Worm (Caenorhabditis elegans) whole organism, young adult: Measurements from ENCODE around the gene T15B12.1.

Experiments
- B0035.1 ChIP-seq: sonication (generic microtip); optimal IDR thresholded peaks from 2 replicates; lab custom pipeline; 2016; ENCODE audit warnings: missing genetic modification characterization, mild to moderate bottlenecking, missing compliant biosample characterization, missing genotype, missing genetic modification reagents
- F37B4.10 ChIP-seq: fragments of 200-800 bp; sonication (Bioruptor generic); IDR thresholded peaks from 2 replicates; pipeline ENCODE4 v1.3.6; 2022; ENCODE audit warnings: missing genetic modification characterization, missing compliant biosample characterization
- F55B11.4 ChIP-seq: sonication (generic microtip); optimal IDR thresholded peaks from 2 replicates; lab custom pipeline; 2016; ENCODE audit warnings: missing compliant biosample characterization, missing genetic modification characterization, borderline replicate concordance; ENCODE audit not compliant: insufficient read depth
- F57C9.4 ChIP-seq: sonication (generic microtip); optimal IDR thresholded peaks from 2 replicates; lab custom pipeline; 2017; ENCODE audit warnings: mild to moderate bottlenecking, missing genetic modification characterization, missing compliant biosample characterization
- K12H6.12 ChIP-seq: fragments of 200-800 bp; sonication (Bioruptor generic); optimal IDR thresholded peaks from 2 replicates; lab custom pipeline; 2018; ENCODE audit warnings: mild to moderate bottlenecking, missing genetic modification characterization, missing compliant biosample characterization
- Y79H2A.3 ChIP-seq: fragments of 200-800 bp; sonication (Bioruptor generic); conservative IDR thresholded peaks from 2 replicates; pipeline ENCODE4 v1.3.6; 2022; ENCODE audit warnings: missing genetic modification reagents, missing genetic modification characterization, missing compliant biosample characterization
- Y95B8A.8 ChIP-seq: fragments of 200-800 bp; sonication (Bioruptor generic); IDR thresholded peaks from 2 replicates; pipeline ENCODE4 v1.3.6; 2022; ENCODE audit warnings: missing genetic modification reagents, missing genetic modification characterization, missing compliant biosample characterization
- ZK185.1 ChIP-seq: sonication (generic microtip); optimal IDR thresholded peaks from 2 replicates; lab custom pipeline; 2016; ENCODE audit warnings: mild to moderate bottlenecking, missing genetic modification characterization, missing compliant biosample characterization; ENCODE audit not compliant: poor library complexity, severe bottlenecking
- akir-1 ChIP-seq: fragments of 200-800 bp; sonication (Bioruptor generic); optimal IDR thresholded peaks from 2 replicates; lab custom pipeline; 2018; ENCODE audit warnings: mild to moderate bottlenecking, missing genetic modification characterization, moderate library complexity, missing compliant biosample characterization
- aptf-2 ChIP-seq: fragments of 200-800 bp; sonication (Bioruptor generic); conservative IDR thresholded peaks from 2 replicates; pipeline ENCODE4 v1.3.6; 2022; ENCODE audit warnings: missing genetic modification reagents, missing genetic modification characterization, missing compliant biosample characterization
- athp-1 ChIP-seq: sonication (generic microtip); optimal IDR thresholded peaks from 2 replicates; lab custom pipeline; 2017; ENCODE audit warnings: mild to moderate bottlenecking, missing genetic modification characterization, missing compliant biosample characterization
- attf-3 ChIP-seq: fragments of 200-800 bp; sonication (Bioruptor generic); conservative IDR thresholded peaks from 2 replicates; pipeline ENCODE4 v1.3.6; 2022; ENCODE audit warnings: missing genetic modification reagents, missing genetic modification characterization, missing compliant biosample characterization
- attf-5 ChIP-seq: fragments of 200-800 bp; sonication (Bioruptor generic); optimal IDR thresholded peaks from 2 replicates; lab custom pipeline; 2018; ENCODE audit warnings: mild to moderate bottlenecking, missing genetic modification characterization, missing compliant biosample characterization
- attf-6 ChIP-seq: fragments of 200-800 bp; sonication (Bioruptor generic); IDR thresholded peaks from 2 replicates; pipeline ENCODE4 v1.3.6; 2022; ENCODE audit warnings: missing genetic modification reagents, missing genetic modification characterization, missing compliant biosample characterization
- ccch-3 ChIP-seq: fragments of 200-800 bp; sonication (Bioruptor generic); optimal IDR thresholded peaks from 2 replicates; lab custom pipeline; 2018; ENCODE audit warnings: mild to moderate bottlenecking, missing genetic modification characterization, missing compliant biosample characterization
- cebp-1 ChIP-seq, 2 experiments: fragments of 200-800 bp in 1 of 2; sonication (Bioruptor generic) in 1 of 2; sonication (generic microtip) in 1 of 2; IDR thresholded peaks in 1 of 2; optimal IDR thresholded peaks in 1 of 2; 2 replicates each; pipeline versions ENCODE4 v1.3.6 to Lab custom; 2017 to 2022; ENCODE audit warnings: missing compliant biosample characterization in 2 of 2, missing genetic modification characterization in 2 of 2, mild to moderate bottlenecking in 1 of 2, missing genetic modification reagents in 1 of 2, moderate library complexity in 1 of 2
- cebp-2 ChIP-seq: fragments of 200-800 bp; sonication (Bioruptor generic); IDR thresholded peaks from 2 replicates; pipeline ENCODE4 v1.3.6; 2022; ENCODE audit warnings: missing genetic modification characterization, missing compliant biosample characterization
- ceh-79 ChIP-seq: sonication (generic microtip); optimal IDR thresholded peaks from 2 replicates; lab custom pipeline; 2017; ENCODE audit warnings: mild to moderate bottlenecking, missing genetic modification characterization, missing compliant biosample characterization
- die-1 ChIP-seq: sonication (generic microtip); optimal IDR thresholded peaks from 2 replicates; lab custom pipeline; 2016; ENCODE audit warnings: missing genotype, mild to moderate bottlenecking, missing genetic modification characterization, missing compliant biosample characterization
- dpff-1 ChIP-seq: sonication (generic microtip); optimal IDR thresholded peaks from 2 replicates; lab custom pipeline; 2017; ENCODE audit warnings: mild to moderate bottlenecking, missing genetic modification characterization, missing compliant biosample characterization
- efl-1 ChIP-seq: fragments of 150-350 bp; optimal IDR thresholded peaks from 2 replicates; lab custom pipeline; 2014; ENCODE audit warnings: missing biosample characterization, missing genetic modification reagents, missing genetic modification characterization
- him-1 ChIP-seq: sonication (generic microtip); optimal IDR thresholded peaks from 2 replicates; lab custom pipeline; 2016; ENCODE audit warnings: missing genotype, missing genetic modification reagents, missing genetic modification characterization, missing compliant biosample characterization
- lag-1 ChIP-seq: fragments of 200-800 bp; sonication (Bioruptor generic); IDR thresholded peaks from 2 replicates; pipeline ENCODE4 v1.3.6; 2022; ENCODE audit warnings: missing genetic modification reagents, missing genetic modification characterization, missing compliant biosample characterization
- let-526 ChIP-seq: fragments of 200-800 bp; sonication (Bioruptor generic); IDR thresholded peaks from 2 replicates; pipeline ENCODE4 v1.3.6; 2022; ENCODE audit warnings: missing genetic modification reagents, missing genetic modification characterization, missing compliant biosample characterization
- let-607 ChIP-seq, 2 experiments: fragments of 200-800 bp in 1 of 2; sonication (Bioruptor generic) in 1 of 2; sonication (generic microtip) in 1 of 2; optimal IDR thresholded peaks; 2 replicates each; lab custom pipeline; 2016 to 2018; ENCODE audit warnings: mild to moderate bottlenecking in 2 of 2, missing compliant biosample characterization in 2 of 2, missing genetic modification characterization in 2 of 2, moderate library complexity in 2 of 2, missing genotype in 1 of 2
- lin-26 ChIP-seq: fragments of 200-800 bp; sonication (Bioruptor generic); IDR thresholded peaks from 2 replicates; pipeline ENCODE4 v1.3.6; 2022; ENCODE audit warnings: missing genetic modification reagents, missing genetic modification characterization, missing compliant biosample characterization
- lin-35 ChIP-seq, 3 experiments: fragments of 150-350 bp in 2 of 3; sonication (generic microtip) in 1 of 3; optimal IDR thresholded peaks; 2 replicates each; lab custom pipeline; 2014 to 2018; ENCODE audit warnings: missing biosample characterization in 3 of 3, missing genetic modification characterization in 3 of 3, missing genetic modification reagents in 3 of 3
- lsl-1 ChIP-seq: fragments of 200-800 bp; sonication (Bioruptor generic); optimal IDR thresholded peaks from 2 replicates; lab custom pipeline; 2018; ENCODE audit warnings: mild to moderate bottlenecking, missing genetic modification characterization, moderate library complexity, missing compliant biosample characterization
- madf-8 ChIP-seq: fragments of 200-800 bp; sonication (Bioruptor generic); conservative IDR thresholded peaks from 2 replicates; pipeline ENCODE4 v1.3.6; 2022; ENCODE audit warnings: missing genetic modification reagents, missing genetic modification characterization, missing compliant biosample characterization
- mes-4 ChIP-seq: sonication (generic microtip); optimal IDR thresholded peaks from 2 replicates; lab custom pipeline; 2016; ENCODE audit warnings: missing genotype, missing genetic modification characterization, missing compliant biosample characterization
- mxl-1 ChIP-seq: sonication (generic microtip); optimal IDR thresholded peaks from 2 replicates; lab custom pipeline; 2016; ENCODE audit warnings: missing genetic modification characterization, missing compliant biosample characterization
- nfyb-1 ChIP-seq: fragments of 200-800 bp; sonication (Bioruptor generic); IDR thresholded peaks from 2 replicates; pipeline ENCODE4 v1.3.6; 2022; ENCODE audit warnings: missing genetic modification reagents, missing genetic modification characterization, missing compliant biosample characterization
- nhr-179 ChIP-seq: sonication (generic microtip); optimal IDR thresholded peaks from 2 replicates; lab custom pipeline; 2016; ENCODE audit warnings: mild to moderate bottlenecking, missing genetic modification characterization, missing compliant biosample characterization
- nhr-90 ChIP-seq: sonication (generic microtip); optimal IDR thresholded peaks from 2 replicates; lab custom pipeline; 2016; ENCODE audit warnings: missing genotype, mild to moderate bottlenecking, missing genetic modification characterization, missing compliant biosample characterization
- rpc-1 ChIP-seq, 2 experiments: fragments of 150-350 bp in 1 of 2; sonication (generic microtip) in 1 of 2; optimal IDR thresholded peaks; 2 replicates each; lab custom pipeline; 2014 to 2018; ENCODE audit warnings: missing biosample characterization in 1 of 2, missing genetic modification characterization in 1 of 2, missing genetic modification reagents in 1 of 2, missing genotype in 1 of 2
- sea-2 ChIP-seq: fragments of 200-800 bp; sonication (Bioruptor generic); IDR thresholded peaks from 2 replicates; pipeline ENCODE4 v1.3.6; 2022; ENCODE audit warnings: missing genetic modification characterization, missing compliant biosample characterization
- snpc-3.4 ChIP-seq: sonication (generic microtip); optimal IDR thresholded peaks from 2 replicates; lab custom pipeline; 2017; ENCODE audit warnings: missing genetic modification characterization, mild to moderate bottlenecking, missing compliant biosample characterization, antibody characterized with exemption, moderate library complexity, missing genotype, missing genetic modification reagents
- snpc-4 ChIP-seq, 5 experiments: fragments of 150-350 bp in 1 of 5; sonication (generic microtip) in 4 of 5; optimal IDR thresholded peaks; 2 replicates each; lab custom pipeline; 2014 to 2018; ENCODE audit warnings: missing genetic modification characterization in 5 of 5, missing biosample characterization in 3 of 5, antibody characterized with exemption in 2 of 5, mild to moderate bottlenecking in 2 of 5, missing compliant biosample characterization in 2 of 5, missing genotype in 2 of 5, moderate library complexity in 2 of 5, missing genetic modification reagents in 1 of 5
- tlf-1 ChIP-seq: fragments of 200-800 bp; sonication (Bioruptor generic); optimal IDR thresholded peaks from 2 replicates; lab custom pipeline; 2018; ENCODE audit warnings: mild to moderate bottlenecking, missing genetic modification characterization, missing compliant biosample characterization
- unc-62 ChIP-seq: fragments of 150-350 bp; optimal IDR thresholded peaks from 2 replicates; lab custom pipeline; 2014; ENCODE audit warnings: missing biosample characterization, missing genetic modification reagents, missing genetic modification characterization
- zim-3 ChIP-seq: sonication (generic microtip); optimal IDR thresholded peaks from 2 replicates; lab custom pipeline; 2017; ENCODE audit warnings: mild to moderate bottlenecking, missing genetic modification characterization, moderate library complexity, missing compliant biosample characterization
- ztf-22 ChIP-seq: fragments of 200-800 bp; sonication (Bioruptor generic); optimal IDR thresholded peaks from 2 replicates; lab custom pipeline; 2018; ENCODE audit warnings: mild to moderate bottlenecking, missing genetic modification characterization, moderate library complexity, missing compliant biosample characterization
- ztf-25 ChIP-seq: fragments of 200-800 bp; sonication (Bioruptor generic); IDR thresholded peaks from 2 replicates; pipeline ENCODE4 v1.3.6; 2022; ENCODE audit warnings: missing genetic modification reagents, missing genetic modification characterization, missing compliant biosample characterization
- ztf-26 ChIP-seq: sonication (generic microtip); optimal IDR thresholded peaks from 2 replicates; lab custom pipeline; 2017; ENCODE audit warnings: missing genetic modification characterization, missing compliant biosample characterization
- ztf-28 ChIP-seq: fragments of 200-800 bp; sonication (Bioruptor generic); IDR thresholded peaks from 2 replicates; pipeline ENCODE4 v1.3.6; 2022; ENCODE audit warnings: missing genetic modification reagents, missing genetic modification characterization, missing compliant biosample characterization
- ztf-3 ChIP-seq: fragments of 200-800 bp; sonication (Bioruptor generic); optimal IDR thresholded peaks from 2 replicates; lab custom pipeline; 2018; ENCODE audit warnings: mild to moderate bottlenecking, missing genetic modification characterization, missing compliant biosample characterization
- ztf-6 ChIP-seq: fragments of 200-800 bp; sonication (Bioruptor generic); IDR thresholded peaks from 2 replicates; pipeline ENCODE4 v1.3.6; 2022; ENCODE audit warnings: missing genetic modification reagents, missing genetic modification characterization, missing compliant biosample characterization

The T15B12.1 gene

ce11 chrIII:5308278-5308677, 20.3 kb downstream of the T15B12.1 start, which contains the start of gene mog-3 (continued):
- TF ChIP-seq dpff-1 (tag; lab: Kevin White, UChicago) (no peak), die-1 (tag; lab: Kevin White, UChicago) (no peak), ztf-28 (GFP tag; lab: Robert Waterston, UW) (peak; percentile 63; the same call in 1 of the 2 replicates), F57C9.4 (no peak), lsl-1 (peak; percentile 38), let-526 (GFP tag; lab: Robert Waterston, UW) (no peak), B0035.1 (tag; lab: Kevin White, UChicago) (no peak), nhr-90 (tag; lab: Kevin White, UChicago) (no peak), madf-8 (GFP tag; lab: Robert Waterston, UW) (no peak), sea-2 (no peak), F55B11.4 (no peak), let-607 (tag; optimal IDR thresholded peaks at IDR 0.05; lab: Kevin White, UChicago) (no peak), attf-5 (GFP tag; lab: Kevin White, UChicago) (peak; percentile 23), ztf-22 (no peak), ceh-79 (tag; lab: Kevin White, UChicago) (no peak), ZK185.1 (tag; lab: Kevin White, UChicago) (peak; percentile 75), ztf-26 (tag; lab: Kevin White, UChicago) (no peak), cebp-1 (GFP tag; IDR thresholded peaks at IDR 0.05; lab: Robert Waterston, UW) (no peak), cebp-1 (tag; optimal IDR thresholded peaks at IDR 0.05; lab: Kevin White, UChicago) (peak; percentile 77), ccch-3 (no peak), ztf-25 (GFP tag; lab: Robert Waterston, UW) (0 out of 2 replicates have a peak, but pooled peaks have one; percentile 39), mxl-1 (no peak), lin-35 (GFP tag; optimal IDR thresholded peaks at IDR 0.05; lab: Kevin White, UChicago) (peak in 1 of 3 experiments; percentile 65), unc-62 (GFP tag; lab: Kevin White, UChicago) (no peak), aptf-2 (GFP tag; lab: Robert Waterston, UW) (no peak; the same call in 1 of the 2 replicates), ztf-3 (GFP tag; lab: Kevin White, UChicago) (no peak), tlf-1 (no peak), mes-4 (tag; lab: Kevin White, UChicago) (no peak), snpc-3.4 (tag; lab: Kevin White, UChicago) (peak; percentile 45), F37B4.10 (GFP tag; lab: Robert Waterston, UW) (no peak), zim-3 (tag; lab: Kevin White, UChicago) (no peak), akir-1 (GFP tag; lab: Kevin White, UChicago) (no peak), Y95B8A.8 (GFP tag; lab: Robert Waterston, UW) (no peak), athp-1 (tag; lab: Kevin White, UChicago) (peak; percentile 56), ztf-6 (GFP tag; lab: Robert Waterston, UW) (no peak), Y79H2A.3 (GFP tag; lab: Robert Waterston, UW) (no peak), attf-3 (GFP tag; lab: Robert Waterston, UW) (no peak), him-1 (tag; lab: Kevin White, UChicago) (no peak), K12H6.12 (tag; lab: Kevin White, UChicago) (peak; percentile 41), cebp-2 (GFP tag; lab: Robert Waterston, UW) (no peak), lag-1 (GFP tag; lab: Robert Waterston, UW) (no peak), nhr-179 (tag; lab: Kevin White, UChicago) (no peak), rpc-1 (optimal IDR thresholded peaks at IDR 0.05; lab: Kevin White, UChicago) (no peak), rpc-1 (tag; optimal IDR thresholded peaks at IDR 0.05; lab: Kevin White, UChicago) (no peak), nfyb-1 (GFP tag; lab: Robert Waterston, UW) (no peak), lin-26 (GFP tag; lab: Robert Waterston, UW) (no peak), snpc-4 (GFP tag; optimal IDR thresholded peaks at IDR 0.05; lab: Kevin White, UChicago) (no peak), snpc-4 (tag; optimal IDR thresholded peaks at IDR 0.05; lab: Kevin White, UChicago) (no peak), efl-1 (GFP tag; lab: Kevin White, UChicago) (peak; percentile 63), attf-6 (GFP tag; lab: Robert Waterston, UW) (no peak)
